Worm (Caenorhabditis elegans) whole organism, L4/young adult: ENCODE measurements around the gene mlc-7.

ENCODE experiments used
- W03F9.2 ChIP-seq: fragments of 150-350 bp; optimal IDR thresholded peaks from 2 replicates; lab custom pipeline; 2014; ENCODE audit warnings: missing biosample characterization, missing genetic modification characterization
- dao-5 ChIP-seq: sonication (generic microtip); optimal IDR thresholded peaks from 2 replicates; lab custom pipeline; 2016; ENCODE audit warnings: missing genotype, missing genetic modification characterization, moderate library complexity, missing compliant biosample characterization
- him-1 ChIP-seq: sonication (generic microtip); optimal IDR thresholded peaks from 2 replicates; lab custom pipeline; 2016; ENCODE audit warnings: missing genotype, missing genetic modification reagents, missing genetic modification characterization, missing compliant biosample characterization

DNA sequence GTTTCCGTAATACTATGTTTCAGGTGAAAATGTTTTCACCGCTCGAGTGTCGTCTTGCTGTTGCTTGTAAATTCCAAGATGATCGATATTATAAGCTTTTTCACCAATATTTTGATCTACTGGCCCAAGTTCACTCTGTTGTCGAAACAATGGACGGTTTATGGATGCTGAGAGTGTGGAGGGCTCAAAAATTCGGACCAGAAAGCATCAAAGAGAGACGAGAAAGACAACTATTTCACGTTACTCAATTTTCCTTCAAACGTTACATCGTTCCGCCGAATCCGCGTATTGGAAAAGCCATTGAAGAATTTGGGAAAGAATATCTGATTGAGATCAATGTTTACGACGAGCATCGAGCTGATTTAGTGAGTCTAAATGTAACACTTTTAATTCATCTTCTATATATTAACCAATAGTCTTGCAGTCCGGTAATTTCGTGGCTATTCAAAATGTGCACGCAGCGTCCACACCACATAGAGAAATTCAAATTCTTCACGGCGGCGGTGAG, 29.0 kb downstream of the mlc-7 start, which contains the start of gene pot-3:
- TF ChIP-seq W03F9.2 (tag; lab: Kevin White, UChicago) (no peak), dao-5 (tag; lab: Kevin White, UChicago) (no peak), him-1 (tag; lab: Kevin White, UChicago) (no peak)
